Fruit fly (Drosophila melanogaster) whole organism, prepupa: ENCODE results near the gene Marf.
A peak's percentile ranks its signal among the peaks of the same experiment; 100 is the strongest.

Experiments
- Blimp-1 ChIP-seq: fragments of 200-800 bp; sonication (Bioruptor generic); optimal IDR thresholded peaks from 3 replicates; lab custom pipeline; 2017; ENCODE audit warnings: missing biosample characterization, missing genetic modification characterization, mild to moderate bottlenecking, moderate library complexity, missing genetic modification reagents
- CG10631 ChIP-seq: fragments of 200-800 bp; sonication (Bioruptor generic); optimal IDR thresholded peaks from 2 replicates; lab custom pipeline; 2016; ENCODE audit warnings: missing biosample characterization, missing genetic modification characterization
- CG11762 ChIP-seq: fragments of 200-800 bp; sonication (Bioruptor generic); optimal IDR thresholded peaks from 3 replicates; lab custom pipeline; 2016; ENCODE audit warnings: missing biosample characterization, missing genetic modification characterization; ENCODE audit not compliant: insufficient read depth
- CG11902 ChIP-seq: fragments of 200-800 bp; sonication (Bioruptor generic); optimal IDR thresholded peaks from 3 replicates; lab custom pipeline; 2016; ENCODE audit warnings: missing biosample characterization, missing genetic modification characterization
- CG15336 ChIP-seq: fragments of 200-800 bp; sonication (Bioruptor generic); IDR thresholded peaks from 2 replicates; pipeline ENCODE4 v1.3.6; 2022; ENCODE audit warnings: missing biosample characterization, missing genetic modification characterization
- CG16779 ChIP-seq: fragments of 200-800 bp; sonication (Bioruptor generic); optimal IDR thresholded peaks from 3 replicates; lab custom pipeline; 2017; ENCODE audit warnings: missing biosample characterization, mild to moderate bottlenecking, missing genetic modification characterization
- CG3032 ChIP-seq: fragments of 200-800 bp; optimal IDR thresholded peaks from 2 replicates; lab custom pipeline; 2019; ENCODE audit warnings: missing biosample characterization, mild to moderate bottlenecking, missing genetic modification characterization, moderate library complexity
- CG31627 ChIP-seq: fragments of 200-800 bp; sonication (Bioruptor generic); optimal IDR thresholded peaks from 3 replicates; lab custom pipeline; 2016; ENCODE audit warnings: missing biosample characterization, missing genetic modification characterization
- CG32006 ChIP-seq: fragments of 200-800 bp; sonication (Bioruptor generic); optimal IDR thresholded peaks from 3 replicates; lab custom pipeline; 2017; ENCODE audit warnings: missing biosample characterization, mild to moderate bottlenecking, missing genetic modification characterization
- CG34406 ChIP-seq: fragments of 200-800 bp; sonication (Bioruptor generic); optimal IDR thresholded peaks from 3 replicates; lab custom pipeline; 2016; ENCODE audit warnings: missing biosample characterization, missing genetic modification characterization
- CG3919 ChIP-seq: fragments of 200-800 bp; sonication (Bioruptor generic); optimal IDR thresholded peaks from 3 replicates; lab custom pipeline; 2016; ENCODE audit warnings: missing biosample characterization, missing genetic modification characterization
- CG6163 ChIP-seq: fragments of 200-800 bp; sonication (Bioruptor generic); IDR thresholded peaks from 3 replicates; pipeline ENCODE4 v1.3.6; 2022; ENCODE audit warnings: missing biosample characterization, missing genetic modification characterization
- CG6276 ChIP-seq: fragments of 200-800 bp; sonication (Bioruptor generic); optimal IDR thresholded peaks from 2 replicates; lab custom pipeline; 2017; ENCODE audit warnings: missing biosample characterization, mild to moderate bottlenecking, missing genetic modification characterization
- CG6792 ChIP-seq: fragments of 200-800 bp; sonication (Bioruptor generic); optimal IDR thresholded peaks from 3 replicates; lab custom pipeline; 2016; ENCODE audit warnings: missing biosample characterization, missing genetic modification characterization
- CG6808 ChIP-seq: fragments of 200-800 bp; sonication (Bioruptor generic); optimal IDR thresholded peaks from 3 replicates; lab custom pipeline; 2017; ENCODE audit warnings: missing biosample characterization, missing genetic modification characterization, mild to moderate bottlenecking, moderate library complexity, missing genetic modification reagents
- CG6854 ChIP-seq: fragments of 200-800 bp; sonication (Bioruptor generic); optimal IDR thresholded peaks from 2 replicates; lab custom pipeline; 2017; ENCODE audit warnings: missing biosample characterization, mild to moderate bottlenecking, missing genetic modification characterization
- CG8119 ChIP-seq: fragments of 200-800 bp; sonication (Bioruptor generic); IDR thresholded peaks from 3 replicates; pipeline ENCODE4 v1.3.6; 2022; ENCODE audit warnings: missing biosample characterization, missing genetic modification characterization
- Eip93F ChIP-seq: fragments of 200-800 bp; sonication (Bioruptor generic); optimal IDR thresholded peaks from 2 replicates; lab custom pipeline; 2016; ENCODE audit warnings: missing biosample characterization, mild to moderate bottlenecking, missing genetic modification characterization
- Ets21C ChIP-seq: fragments of 200-800 bp; sonication (Bioruptor generic); optimal IDR thresholded peaks from 3 replicates; lab custom pipeline; 2016; ENCODE audit warnings: missing biosample characterization, missing genetic modification characterization
- Ets96B ChIP-seq: fragments of 200-800 bp; optimal IDR thresholded peaks from 2 replicates; lab custom pipeline; 2019; ENCODE audit warnings: missing biosample characterization, mild to moderate bottlenecking, missing genetic modification characterization, moderate library complexity
- Gug ChIP-seq: fragments of 200-800 bp; sonication (Bioruptor generic); IDR thresholded peaks from 2 replicates; pipeline ENCODE4 v1.3.6; 2022; ENCODE audit warnings: missing biosample characterization, missing genetic modification characterization
- Hr38 ChIP-seq: sonication (Bioruptor generic); optimal IDR thresholded peaks from 2 replicates; lab custom pipeline; 2016; ENCODE audit warnings: missing biosample characterization, missing genetic modification characterization
- Hr39 ChIP-seq: fragments of 200-800 bp; sonication (Bioruptor generic); optimal IDR thresholded peaks from 2 replicates; lab custom pipeline; 2016; ENCODE audit warnings: missing biosample characterization, missing genetic modification characterization
- Lpt ChIP-seq: fragments of 200-800 bp; sonication (Bioruptor generic); optimal IDR thresholded peaks from 3 replicates; lab custom pipeline; 2016; ENCODE audit warnings: missing biosample characterization, missing genetic modification characterization
- Met ChIP-seq: fragments of 200-800 bp; sonication (Bioruptor generic); optimal IDR thresholded peaks from 3 replicates; lab custom pipeline; 2016; ENCODE audit warnings: missing biosample characterization, missing genetic modification characterization
- OdsH ChIP-seq: fragments of 200-800 bp; sonication (Bioruptor generic); optimal IDR thresholded peaks from 3 replicates; lab custom pipeline; 2016; ENCODE audit warnings: missing biosample characterization, missing genetic modification characterization
- Smox ChIP-seq: fragments of 200-800 bp; sonication (Bioruptor generic); optimal IDR thresholded peaks from 3 replicates; lab custom pipeline; 2016; ENCODE audit warnings: missing biosample characterization, missing genetic modification characterization
- Sox102F ChIP-seq: fragments of 200-800 bp; sonication (Bioruptor generic); optimal IDR thresholded peaks from 2 replicates; lab custom pipeline; 2016; ENCODE audit warnings: missing biosample characterization, mild to moderate bottlenecking, missing genetic modification characterization
- cyc ChIP-seq: fragments of 200-800 bp; sonication (Bioruptor generic); optimal IDR thresholded peaks from 3 replicates; lab custom pipeline; 2016; ENCODE audit warnings: missing biosample characterization, missing genetic modification characterization
- dac ChIP-seq: fragments of 200-800 bp; sonication (Bioruptor generic); optimal IDR thresholded peaks from 2 replicates; lab custom pipeline; 2017; ENCODE audit warnings: missing biosample characterization, mild to moderate bottlenecking, missing genetic modification characterization
- dsx ChIP-seq: fragments of 200-800 bp; optimal IDR thresholded peaks from 3 replicates; lab custom pipeline; 2019; ENCODE audit warnings: missing biosample characterization, mild to moderate bottlenecking, missing genetic modification characterization, moderate library complexity; ENCODE audit not compliant: poor library complexity, severe bottlenecking
- eg ChIP-seq: fragments of 200-800 bp; sonication (Bioruptor generic); IDR thresholded peaks from 3 replicates; pipeline ENCODE4 v1.3.6; 2022; ENCODE audit warnings: missing biosample characterization, missing genetic modification characterization
- fd59A ChIP-seq: fragments of 200-800 bp; sonication (Bioruptor generic); optimal IDR thresholded peaks from 2 replicates; lab custom pipeline; 2017; ENCODE audit warnings: missing biosample characterization, mild to moderate bottlenecking, missing genetic modification characterization, missing genetic modification reagents
- fkh ChIP-seq: fragments of 200-800 bp; sonication (Bioruptor generic); optimal IDR thresholded peaks from 3 replicates; lab custom pipeline; 2017; ENCODE audit warnings: missing biosample characterization, mild to moderate bottlenecking, missing genetic modification characterization, moderate library complexity
- lz ChIP-seq: fragments of 200-800 bp; sonication (Bioruptor generic); optimal IDR thresholded peaks from 3 replicates; lab custom pipeline; 2016; ENCODE audit warnings: missing biosample characterization, missing genetic modification characterization
- net ChIP-seq: fragments of 200-800 bp; sonication (Bioruptor generic); optimal IDR thresholded peaks from 3 replicates; lab custom pipeline; 2016; ENCODE audit warnings: missing biosample characterization, missing genetic modification characterization
- spab ChIP-seq: fragments of 200-800 bp; sonication (Bioruptor generic); optimal IDR thresholded peaks from 2 replicates; lab custom pipeline; 2017; ENCODE audit warnings: missing biosample characterization, mild to moderate bottlenecking, missing genetic modification characterization, missing genetic modification reagents
- ss ChIP-seq, 2 experiments: fragments of 200-800 bp; sonication (Bioruptor generic); optimal IDR thresholded peaks; 2 replicates in 1 of 2; 3 replicates in 1 of 2; lab custom pipeline; 2017 to 2018; ENCODE audit warnings: mild to moderate bottlenecking in 2 of 2, missing biosample characterization in 2 of 2, missing genetic modification characterization in 2 of 2, moderate library complexity in 1 of 2
- svp ChIP-seq: fragments of 200-800 bp; sonication (Bioruptor generic); peaks from one replicate; lab custom pipeline; 2016; ENCODE audit warnings: missing biosample characterization, missing genetic modification characterization
- vri ChIP-seq: fragments of 200-800 bp; sonication (Bioruptor generic); optimal IDR thresholded peaks from 3 replicates; lab custom pipeline; 2016; ENCODE audit warnings: missing biosample characterization, mild to moderate bottlenecking, missing genetic modification characterization

The Marf gene

DNA sequence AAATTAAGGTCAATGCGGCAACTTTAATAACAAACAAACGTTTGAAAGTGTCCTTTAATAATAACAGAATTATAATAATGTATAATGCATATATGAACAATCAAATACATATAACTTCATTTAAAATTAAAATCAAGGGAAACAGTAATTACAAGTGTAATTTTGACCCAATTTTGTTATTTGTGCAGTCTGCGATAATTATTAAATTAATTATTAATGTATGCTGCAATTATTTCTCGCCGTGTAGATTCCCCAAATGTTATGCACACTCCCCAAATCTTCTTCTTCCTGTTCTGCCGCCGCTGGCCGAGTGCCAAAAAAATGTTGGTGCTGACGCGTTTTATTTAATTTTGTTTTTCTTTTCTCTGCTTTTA is 12.1 kb upstream of the Marf start (continued):
- TF ChIP-seq dac (GFP tag; lab: Kevin White, UChicago) (peak; percentile 17), Ets96B (tag; lab: Kevin White, UChicago) (peak; percentile 54), OdsH (GFP tag; lab: Kevin White, UChicago) (peak; percentile 73), Hr38 (GFP tag; lab: Kevin White, UChicago) (no peak), CG10631 (GFP tag; lab: Kevin White, UChicago) (peak; percentile 66), svp (GFP tag; lab: Kevin White, UChicago) (peak; percentile 86), CG6808 (GFP tag; lab: Kevin White, UChicago) (peak; percentile 44), Lpt (GFP tag; lab: Kevin White, UChicago) (peak; percentile 39), Smox (GFP tag; lab: Kevin White, UChicago) (peak; percentile 79), Eip93F (GFP tag; lab: Kevin White, UChicago) (peak; percentile 15), fd59A (GFP tag; lab: Kevin White, UChicago) (peak; percentile 24), ss (GFP tag; optimal IDR thresholded peaks at IDR 0.05; lab: Kevin White, UChicago) (peak in 1 of 2 experiments; percentile 40), CG8119 (GFP tag; lab: Robert Waterston, UW) (peak; percentile 82), Blimp-1 (GFP tag; lab: Kevin White, UChicago) (peak; percentile 65), CG16779 (tag; lab: Kevin White, UChicago) (no peak), CG11902 (GFP tag; lab: Kevin White, UChicago) (peak; percentile 43), Hr39 (peak; percentile 24), cyc (peak; percentile 63), Gug (GFP tag; lab: Robert Waterston, UW) (peak; percentile 57), CG31627 (GFP tag; lab: Kevin White, UChicago) (peak; percentile 57), spab (peak; percentile 14), fkh (GFP tag; lab: Kevin White, UChicago) (peak; percentile 36), CG34406 (GFP tag; lab: Kevin White, UChicago) (peak; percentile 66), CG6792 (GFP tag; lab: Kevin White, UChicago) (peak; percentile 53), CG6163 (peak; percentile 71), CG3919 (GFP tag; lab: Kevin White, UChicago) (peak; percentile 71), dsx (GFP tag; lab: Kevin White, UChicago) (peak; percentile 40), eg (GFP tag; lab: Robert Waterston, UW) (peak; percentile 53; the same call in 2 of the 3 replicates), CG11762 (peak; percentile 66), CG6854 (GFP tag; lab: Kevin White, UChicago) (no peak), net (GFP tag; lab: Kevin White, UChicago) (peak; percentile 74), Met (peak; percentile 72), CG32006 (peak; percentile 72), lz (GFP tag; lab: Kevin White, UChicago) (peak; percentile 64), CG3032 (peak; percentile 64), Sox102F (GFP tag; lab: Kevin White, UChicago) (peak; percentile 69)

dm6 chrX:6354163-6354562 is 11.6 kb upstream of the Marf start:
- TF ChIP-seq CG6276 (GFP tag; lab: Kevin White, UChicago) = peak; percentile 65
- peak; percentile 22 for TF ChIP-seq vri (GFP tag; lab: Kevin White, UChicago)
- TF ChIP-seq dac (GFP tag; lab: Kevin White, UChicago) = no peak
- TF ChIP-seq ss (GFP tag; optimal IDR thresholded peaks at IDR 0.05; lab: Kevin White, UChicago) = no peak
- TF ChIP-seq Eip93F (GFP tag; lab: Kevin White, UChicago) = no peak
- no peak for TF ChIP-seq Ets21C (GFP tag; lab: Kevin White, UChicago)
- TF ChIP-seq CG15336 = 0 out of 2 replicates have a peak, but pooled peaks have one; percentile 6
- TF ChIP-seq eg (GFP tag; lab: Robert Waterston, UW) = peak; percentile 20; the same call in 1 of the 3 replicates
